Worm (Caenorhabditis elegans) whole organism, late embryonic: ENCODE results near the gene sup-37.

ENCODE experiments used
- C38D4.7 ChIP-seq: fragments of 200-800 bp; sonication (Bioruptor generic); optimal IDR thresholded peaks from 2 replicates; lab custom pipeline; 2018; ENCODE audit warnings: mild to moderate bottlenecking, missing genetic modification characterization, moderate library complexity, missing compliant biosample characterization
- F13H6.1 ChIP-seq: sonication (generic microtip); optimal IDR thresholded peaks from 2 replicates; lab custom pipeline; 2016; ENCODE audit warnings: missing genetic modification characterization, missing compliant biosample characterization
- K02D7.2 ChIP-seq: sonication (generic microtip); optimal IDR thresholded peaks from 2 replicates; lab custom pipeline; 2017; ENCODE audit warnings: mild to moderate bottlenecking, missing genetic modification characterization, missing compliant biosample characterization
- K09A11.1 ChIP-seq: sonication (generic microtip); optimal IDR thresholded peaks from 2 replicates; lab custom pipeline; 2017; ENCODE audit warnings: antibody characterized with exemption, mild to moderate bottlenecking, missing genetic modification characterization, missing compliant biosample characterization; ENCODE audit not compliant: insufficient read depth
- T23F11.4 ChIP-seq: fragments of 200-800 bp; sonication (Bioruptor generic); optimal IDR thresholded peaks from 2 replicates; lab custom pipeline; 2018; ENCODE audit warnings: mild to moderate bottlenecking, missing genetic modification characterization, missing compliant biosample characterization
- Y22D7AL.16 ChIP-seq: sonication (generic microtip); optimal IDR thresholded peaks from 2 replicates; lab custom pipeline; 2016; ENCODE audit warnings: missing genetic modification characterization, missing compliant biosample characterization
- ahr-1 ChIP-seq: sonication (generic microtip); optimal IDR thresholded peaks from 2 replicates; lab custom pipeline; 2016; ENCODE audit warnings: missing genetic modification characterization, missing compliant biosample characterization
- ama-1 ChIP-seq: fragments of 150-350 bp; optimal IDR thresholded peaks from 2 replicates; lab custom pipeline; 2014
- ceh-18 ChIP-seq: sonication (generic microtip); optimal IDR thresholded peaks from 2 replicates; lab custom pipeline; 2016; ENCODE audit warnings: missing genetic modification characterization, missing compliant biosample characterization
- ceh-19 ChIP-seq: fragments of 200-800 bp; sonication (Bioruptor generic); optimal IDR thresholded peaks from 2 replicates; lab custom pipeline; 2018; ENCODE audit warnings: mild to moderate bottlenecking, missing genetic modification characterization, missing compliant biosample characterization
- ceh-2 ChIP-seq: sonication (generic microtip); optimal IDR thresholded peaks from 2 replicates; lab custom pipeline; 2016; ENCODE audit warnings: missing genotype, missing genetic modification characterization, missing compliant biosample characterization
- ceh-22 ChIP-seq: sonication (generic microtip); optimal IDR thresholded peaks from 2 replicates; lab custom pipeline; 2017; ENCODE audit warnings: missing biosample characterization, missing genetic modification characterization
- ceh-30 ChIP-seq: fragments of 150-350 bp; optimal IDR thresholded peaks from 2 replicates; lab custom pipeline; 2014; ENCODE audit warnings: missing biosample characterization, missing genetic modification characterization
- ceh-31 ChIP-seq: sonication (generic microtip); optimal IDR thresholded peaks from 2 replicates; lab custom pipeline; 2016; ENCODE audit warnings: missing genetic modification characterization, missing compliant biosample characterization
- ceh-34 ChIP-seq: sonication (generic microtip); optimal IDR thresholded peaks from 2 replicates; lab custom pipeline; 2016; ENCODE audit warnings: mild to moderate bottlenecking, missing genetic modification characterization, missing compliant biosample characterization
- dve-1 ChIP-seq: sonication (generic microtip); optimal IDR thresholded peaks from 2 replicates; lab custom pipeline; 2017; ENCODE audit warnings: antibody characterized with exemption, mild to moderate bottlenecking, missing genetic modification characterization, missing compliant biosample characterization
- elt-2 ChIP-seq: sonication (generic microtip); optimal IDR thresholded peaks from 2 replicates; lab custom pipeline; 2016; ENCODE audit warnings: missing genetic modification reagents, missing genetic modification characterization, missing compliant biosample characterization
- fax-1 ChIP-seq: sonication (generic microtip); optimal IDR thresholded peaks from 2 replicates; lab custom pipeline; 2016; ENCODE audit warnings: missing genotype, missing genetic modification characterization, missing compliant biosample characterization
- fkh-10 ChIP-seq: fragments of 150-350 bp; optimal IDR thresholded peaks from 2 replicates; lab custom pipeline; 2014; ENCODE audit warnings: missing biosample characterization, missing genetic modification reagents, missing genetic modification characterization
- fkh-6 ChIP-seq: sonication (generic microtip); optimal IDR thresholded peaks from 2 replicates; lab custom pipeline; 2016; ENCODE audit warnings: missing genetic modification characterization, missing compliant biosample characterization
- hlh-30 ChIP-seq: sonication (generic microtip); optimal IDR thresholded peaks from 2 replicates; lab custom pipeline; 2017; ENCODE audit warnings: antibody characterized with exemption, missing genetic modification characterization, missing compliant biosample characterization; ENCODE audit not compliant: insufficient read depth
- hlh-6 ChIP-seq: sonication (generic microtip); optimal IDR thresholded peaks from 2 replicates; lab custom pipeline; 2016; ENCODE audit warnings: missing genotype, missing genetic modification characterization, missing compliant biosample characterization
- madf-2 ChIP-seq: sonication (generic microtip); optimal IDR thresholded peaks from 2 replicates; lab custom pipeline; 2017; ENCODE audit warnings: missing genetic modification characterization, missing compliant biosample characterization
- nfya-1 ChIP-seq: sonication (generic microtip); optimal IDR thresholded peaks from 2 replicates; lab custom pipeline; 2017; ENCODE audit warnings: missing genetic modification characterization, mild to moderate bottlenecking, missing compliant biosample characterization, antibody characterized with exemption, moderate library complexity
- nhr-232 ChIP-seq: sonication (generic microtip); optimal IDR thresholded peaks from 2 replicates; lab custom pipeline; 2016; ENCODE audit warnings: missing genetic modification characterization, missing compliant biosample characterization
- pat-9 ChIP-seq: fragments of 200-800 bp; sonication (Bioruptor generic); optimal IDR thresholded peaks from 2 replicates; lab custom pipeline; 2018; ENCODE audit warnings: mild to moderate bottlenecking, missing genetic modification characterization, moderate library complexity, missing compliant biosample characterization
- pha-2 ChIP-seq: sonication (generic microtip); optimal IDR thresholded peaks from 2 replicates; lab custom pipeline; 2017; ENCODE audit warnings: mild to moderate bottlenecking, missing genetic modification characterization, missing compliant biosample characterization
- pqm-1 ChIP-seq: sonication (generic microtip); optimal IDR thresholded peaks from 2 replicates; lab custom pipeline; 2016; ENCODE audit warnings: missing genetic modification characterization, missing compliant biosample characterization
- ref-2 ChIP-seq: sonication (generic microtip); optimal IDR thresholded peaks from 2 replicates; lab custom pipeline; 2016; ENCODE audit warnings: missing genetic modification characterization, missing compliant biosample characterization
- rnt-1 ChIP-seq: sonication (generic microtip); optimal IDR thresholded peaks from 2 replicates; lab custom pipeline; 2016; ENCODE audit warnings: missing genetic modification characterization, missing compliant biosample characterization
- syd-9 ChIP-seq: sonication (generic microtip); optimal IDR thresholded peaks from 2 replicates; lab custom pipeline; 2016; ENCODE audit warnings: mild to moderate bottlenecking, missing genetic modification characterization, moderate library complexity, missing compliant biosample characterization
- tbx-2 ChIP-seq: sonication (generic microtip); optimal IDR thresholded peaks from 2 replicates; lab custom pipeline; 2016; ENCODE audit warnings: missing genetic modification characterization, missing compliant biosample characterization
- tbx-7 ChIP-seq: sonication (generic microtip); optimal IDR thresholded peaks from 2 replicates; lab custom pipeline; 2016; ENCODE audit warnings: missing genotype, missing genetic modification characterization, missing compliant biosample characterization
- unc-42 ChIP-seq: sonication (generic microtip); optimal IDR thresholded peaks from 2 replicates; lab custom pipeline; 2016; ENCODE audit warnings: missing genotype, missing genetic modification characterization, missing compliant biosample characterization
- unc-86 ChIP-seq: sonication (generic microtip); optimal IDR thresholded peaks from 2 replicates; lab custom pipeline; 2016; ENCODE audit warnings: missing genetic modification characterization, missing compliant biosample characterization

sup-37 gene

DNA sequence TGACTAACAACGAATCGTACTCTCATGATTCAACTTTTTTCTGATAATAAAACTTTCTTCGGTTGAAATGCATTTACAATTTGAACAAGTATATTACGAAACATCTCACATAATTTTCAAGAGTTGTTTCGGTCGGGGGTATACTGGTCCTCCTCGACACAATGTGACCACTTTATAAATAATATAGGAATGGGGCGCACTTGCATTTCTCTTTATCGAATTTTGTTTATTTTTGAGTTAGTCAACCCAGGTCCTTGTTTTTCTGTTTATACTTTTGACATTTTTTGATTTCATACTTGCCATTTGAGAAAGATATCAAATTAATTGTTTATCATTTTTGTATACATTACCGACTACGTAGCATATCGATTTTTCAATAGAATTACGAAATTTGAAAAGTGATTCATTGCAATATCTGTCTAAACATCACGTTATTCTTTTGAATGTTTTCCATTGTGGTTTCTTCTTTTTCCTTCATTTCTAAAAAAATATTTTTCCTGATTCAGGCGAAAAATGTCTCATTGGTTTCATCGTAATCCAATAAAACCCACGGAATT lies 12.4 kb upstream of the sup-37 start, which contains the start of gene B0507.2:
TSS of gene B0507.2 (plus strand) at position 507 of the 557 bp plus-strand sequence.
- TF ChIP-seq unc-42 (tag; lab: Kevin White, UChicago) (peak; percentile 61), madf-2 (tag; lab: Kevin White, UChicago) (no peak), fax-1 (no peak)

DNA sequence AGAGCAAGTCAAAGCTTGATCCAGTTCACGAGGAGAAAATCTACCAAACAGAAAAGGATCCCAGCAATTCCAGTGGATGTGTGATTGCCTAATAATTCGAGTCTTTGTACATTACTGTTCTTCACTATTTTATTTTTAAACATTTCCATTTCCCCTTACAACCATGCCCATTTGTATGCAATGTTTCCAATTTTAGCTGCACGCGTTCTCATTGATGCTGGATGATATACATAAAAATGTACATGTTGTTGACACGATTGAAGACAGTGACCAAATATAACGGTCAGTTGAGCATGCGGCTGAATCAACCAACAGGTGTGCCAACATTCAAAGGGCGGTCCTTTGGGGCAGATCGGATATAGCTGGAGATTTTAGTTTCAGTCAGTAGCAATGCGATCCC lies 10.1 kb upstream of the sup-37 start, which contains the start of gene B0507.1:
TSS of gene B0507.1 (plus strand) at position 301 of the 400 bp plus-strand sequence.
- TF ChIP-seq ref-2 (tag; lab: Kevin White, UChicago) (no peak), ceh-19 (no peak), pha-2 (tag; lab: Kevin White, UChicago) (no peak), ahr-1 (no peak), hlh-30 (tag; lab: Kevin White, UChicago) (no peak)

DNA sequence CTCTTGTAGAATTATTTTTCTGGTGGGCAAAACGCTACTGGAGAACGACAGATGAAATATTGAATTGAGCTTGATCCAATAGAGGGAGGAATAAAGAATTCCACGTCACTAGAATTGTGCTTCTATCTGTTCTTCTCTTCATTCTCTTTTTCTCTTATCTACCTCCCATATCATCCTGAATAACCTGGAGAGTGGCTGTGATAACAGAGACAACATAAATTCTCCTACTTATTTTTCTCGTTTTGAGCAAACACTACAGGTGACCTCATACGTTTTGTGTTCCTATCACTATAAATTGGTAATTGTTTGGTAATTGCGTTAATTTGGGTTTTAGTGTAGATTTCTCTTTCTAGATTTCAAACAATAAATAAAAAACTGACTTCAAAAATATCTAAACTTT lies 5.2 kb upstream of the sup-37 start:
- TF ChIP-seq elt-2 (tag; lab: Kevin White, UChicago) (peak; percentile 88), K02D7.2 (no peak)

DNA sequence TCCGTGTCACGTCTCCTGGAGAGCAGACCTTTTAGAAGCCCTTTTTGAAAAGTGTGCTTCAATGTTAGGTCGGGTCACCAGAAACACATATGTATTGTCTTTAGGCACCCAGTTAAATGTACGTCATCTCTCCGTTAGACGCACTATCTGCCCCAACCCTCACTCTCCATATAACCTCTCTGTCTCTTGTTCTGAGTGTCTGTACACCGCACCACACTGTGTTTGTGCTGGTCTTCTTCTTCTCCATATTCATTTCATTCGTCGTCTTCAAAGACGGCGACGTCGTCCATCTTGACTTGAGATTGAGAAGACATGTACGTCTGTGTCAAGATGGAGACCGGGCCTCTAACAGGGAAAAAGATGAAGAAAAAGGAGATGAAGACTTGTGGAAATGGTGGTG lies 4.2 kb upstream of the sup-37 start:
- TF ChIP-seq pqm-1 (tag; lab: Kevin White, UChicago) (no peak), syd-9 (tag; lab: Kevin White, UChicago) (no peak), ceh-30 (tag; lab: Kevin White, UChicago) (no peak), fkh-6 (no peak), hlh-6 (tag; lab: Kevin White, UChicago) (no peak), rnt-1 (tag; lab: Kevin White, UChicago) (no peak), ceh-18 (tag; lab: Kevin White, UChicago) (no peak), ceh-19 (no peak), ceh-34 (tag; lab: Kevin White, UChicago) (no peak), pat-9 (tag; lab: Kevin White, UChicago) (no peak), K09A11.1 (tag; lab: Kevin White, UChicago) (no peak), ama-1 (no peak), C38D4.7 (GFP tag; lab: Kevin White, UChicago) (no peak), nfya-1 (tag; lab: Kevin White, UChicago) (no peak), unc-42 (tag; lab: Kevin White, UChicago) (no peak), tbx-7 (tag; lab: Kevin White, UChicago) (no peak), T23F11.4 (no peak), madf-2 (tag; lab: Kevin White, UChicago) (no peak)

DNA sequence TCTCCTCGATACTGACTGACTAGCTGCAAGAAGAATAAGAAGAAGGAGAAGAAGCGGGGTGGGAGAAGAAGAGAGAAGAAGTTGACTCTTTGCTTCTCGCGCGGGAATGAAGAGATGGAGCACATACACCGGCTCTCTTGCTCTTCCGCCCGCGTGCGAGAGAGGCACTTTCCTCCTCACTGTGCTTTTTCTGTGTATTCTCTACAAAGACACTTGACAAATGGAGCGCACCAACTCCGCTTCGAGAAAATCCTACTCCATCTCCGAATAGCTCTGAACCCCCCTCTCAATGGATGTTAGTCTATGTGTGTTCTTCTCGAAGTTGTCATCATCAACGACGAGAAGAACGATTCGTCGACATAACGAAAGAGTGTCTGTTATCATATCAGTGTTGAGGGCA lies 1.9 kb upstream of the sup-37 start:
- TF ChIP-seq elt-2 (tag; lab: Kevin White, UChicago) (peak; percentile 47), F13H6.1 (tag; lab: Kevin White, UChicago) (no peak), pha-2 (tag; lab: Kevin White, UChicago) (no peak), dve-1 (tag; lab: Kevin White, UChicago) (peak; percentile 2), fax-1 (no peak), ceh-22 (tag; lab: Kevin White, UChicago) (peak; percentile 93), nhr-232 (tag; lab: Kevin White, UChicago) (no peak), Y22D7AL.16 (tag; lab: Kevin White, UChicago) (no peak), ceh-19 (no peak), fkh-10 (no peak), ceh-31 (tag; lab: Kevin White, UChicago) (peak; percentile 24), nfya-1 (tag; lab: Kevin White, UChicago) (peak; percentile 29), tbx-2 (tag; lab: Kevin White, UChicago) (peak; percentile 43), unc-86 (tag; lab: Kevin White, UChicago) (no peak), K02D7.2 (no peak), ceh-2 (tag; lab: Kevin White, UChicago) (peak; percentile 47), ama-1 (no peak), madf-2 (tag; lab: Kevin White, UChicago) (no peak)
